Worm (Caenorhabditis elegans): ENCODE measurements around the gene spat-2.

- TF ChIP-seq ztf-29 (GFP tag; IDR thresholded peaks at IDR 0.05) (no peak), ztf-23 (GFP tag; IDR thresholded peaks at IDR 0.05) (no peak), flt-1 (GFP tag; IDR thresholded peaks at IDR 0.05) (no peak), med-1 (GFP tag; optimal IDR thresholded peaks at IDR 0.05; ENCODE audit: insufficient read depth) (no peak), cog-1 (tag; optimal IDR thresholded peaks at IDR 0.05) (no peak), tab-1 (GFP tag; IDR thresholded peaks at IDR 0.05) (no peak), T22C8.4 (GFP tag; IDR thresholded peaks at IDR 0.05) (no peak), klf-2 (GFP tag; conservative IDR thresholded peaks at IDR 0.05) (no peak), ref-1 (GFP tag; conservative IDR thresholded peaks at IDR 0.05) (no peak)
These were observed 16.9 kb downstream of the spat-2 start for ce11 chrIII:11053603-11054002.
